Worm (Caenorhabditis elegans): ENCODE results near the gene dnpp-1.

dnpp-1 gene

DNA sequence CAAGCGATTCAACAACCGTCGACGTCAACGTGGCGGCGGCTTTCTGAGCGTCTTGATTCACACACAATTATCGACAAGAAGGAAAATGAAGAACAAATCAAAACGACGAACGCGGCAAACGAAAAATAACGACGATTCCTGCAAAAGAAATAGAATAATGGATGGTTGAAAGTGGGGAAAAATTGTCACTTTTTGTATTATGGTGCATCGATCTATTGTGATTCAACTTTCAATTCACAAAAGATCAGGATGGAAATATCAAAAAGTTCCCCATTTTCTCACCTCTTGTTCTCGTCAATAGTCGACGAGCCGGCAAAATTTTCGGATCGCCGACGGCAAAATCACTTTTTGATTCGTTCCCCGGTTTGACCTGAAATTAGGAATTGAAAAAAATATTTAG is 30.2 kb downstream of the dnpp-1 start, which contains the start of the genes R12B2.13 and mdt-15:
Gene R12B2.13, minus strand, starts transcription at position 101 of the 400 bp plus-strand sequence.
Gene mdt-15, minus strand, starts transcription at position 376 of the 400 bp plus-strand sequence.
- TF ChIP-seq ces-1 (GFP tag; optimal IDR thresholded peaks at IDR 0.05) (no peak), mep-1 (tag; optimal IDR thresholded peaks at IDR 0.05) (no peak), sem-2 (GFP tag; optimal IDR thresholded peaks at IDR 0.05) (no peak), hlh-1 (tag; optimal IDR thresholded peaks at IDR 0.05) (no peak), ceh-43 (GFP tag; optimal IDR thresholded peaks at IDR 0.05) (no peak), unc-39 (tag; optimal IDR thresholded peaks at IDR 0.05) (no peak), nhr-12 (tag; optimal IDR thresholded peaks at IDR 0.05) (no peak)

DNA sequence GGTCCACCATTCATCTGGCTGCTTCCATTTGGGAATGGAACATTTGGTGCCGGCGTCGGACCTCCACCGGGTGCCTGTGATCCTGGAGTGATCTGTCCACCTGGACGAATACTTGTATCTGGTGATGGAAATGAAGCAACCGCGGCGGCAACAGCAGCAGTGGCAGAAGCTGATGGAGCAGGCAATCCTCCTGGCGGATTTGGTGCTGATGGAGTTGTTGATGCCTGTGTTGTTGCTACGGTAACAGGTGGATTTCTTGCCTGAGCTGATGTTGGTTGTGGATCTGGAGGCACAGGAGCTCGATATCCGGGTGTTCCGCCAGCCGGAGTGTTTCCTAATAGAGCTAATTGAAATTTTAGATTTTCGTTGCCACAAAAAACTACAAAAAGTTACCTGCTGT is 31.2 kb downstream of the dnpp-1 start:
- TF ChIP-seq mls-2 (tag; optimal IDR thresholded peaks at IDR 0.05) (no peak), blmp-1 (tag; optimal IDR thresholded peaks at IDR 0.05) (no peak), elt-1 (tag; optimal IDR thresholded peaks at IDR 0.05; ENCODE audit: borderline replicate concordance, insufficient read depth) (no peak), mab-5 (tag; optimal IDR thresholded peaks at IDR 0.05) (no peak), pha-4 (tag; optimal IDR thresholded peaks at IDR 0.05) (no peak), nhr-12 (tag; optimal IDR thresholded peaks at IDR 0.05) (no peak), nhr-76 (tag; optimal IDR thresholded peaks at IDR 0.05) (no peak), lsy-2 (tag; optimal IDR thresholded peaks at IDR 0.05) (no peak), nhr-2 (tag; optimal IDR thresholded peaks at IDR 0.05) (no peak), ceh-39 (tag; optimal IDR thresholded peaks at IDR 0.05) (no peak), zip-8 (tag; optimal IDR thresholded peaks at IDR 0.05) (no peak), lin-32 (GFP tag; optimal IDR thresholded peaks at IDR 0.05) (no peak), flh-1 (GFP tag; optimal IDR thresholded peaks at IDR 0.05) (no peak), ham-2 (GFP tag; optimal IDR thresholded peaks at IDR 0.05) (no peak), tbx-8 (GFP tag; optimal IDR thresholded peaks at IDR 0.05) (no peak)

DNA sequence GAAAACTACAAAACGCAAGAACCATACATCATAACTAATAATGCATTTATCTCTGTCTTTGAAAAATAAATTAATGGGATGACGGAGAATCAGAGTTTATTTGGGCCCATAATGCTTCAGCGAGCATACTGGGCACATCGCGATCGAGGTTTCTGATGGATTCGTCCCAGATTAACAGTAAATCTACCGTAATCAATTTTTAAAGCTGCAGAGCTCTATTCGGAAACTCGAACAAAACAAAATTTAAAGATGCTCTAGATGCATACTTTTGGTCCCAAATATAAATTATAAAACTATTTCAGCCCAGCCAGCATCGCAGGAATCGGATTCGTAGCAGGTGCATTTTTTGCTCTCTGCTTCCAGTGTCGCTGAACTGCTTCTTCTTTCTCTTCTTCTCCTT is 35.5 kb downstream of the dnpp-1 start:
- TF ChIP-seq unc-62 (GFP tag; optimal IDR thresholded peaks at IDR 0.05) (no peak), elt-1 (tag; optimal IDR thresholded peaks at IDR 0.05; ENCODE audit: borderline replicate concordance, insufficient read depth) (no peak), unc-39 (tag; optimal IDR thresholded peaks at IDR 0.05) (no peak), ceh-43 (GFP tag; optimal IDR thresholded peaks at IDR 0.05) (no peak), unc-120 (tag; optimal IDR thresholded peaks at IDR 0.05; ENCODE audit: poor library complexity, severe bottlenecking) (no peak), hlh-1 (tag; optimal IDR thresholded peaks at IDR 0.05) (no peak), M03D4.4 (tag; optimal IDR thresholded peaks at IDR 0.05) (no peak), blmp-1 (tag; optimal IDR thresholded peaks at IDR 0.05) (no peak), sem-2 (GFP tag; optimal IDR thresholded peaks at IDR 0.05) (no peak), mep-1 (tag; optimal IDR thresholded peaks at IDR 0.05) (no peak), mab-5 (tag; optimal IDR thresholded peaks at IDR 0.05) (no peak), sptf-1 (tag; optimal IDR thresholded peaks at IDR 0.05) (no peak), cnd-1 (tag; optimal IDR thresholded peaks at IDR 0.05) (no peak), pha-4 (tag; optimal IDR thresholded peaks at IDR 0.05) (no peak), ceh-83 (GFP tag; optimal IDR thresholded peaks at IDR 0.05) (no peak), lin-13 (tag; optimal IDR thresholded peaks at IDR 0.05) (no peak)

ce11 chrIII:5826895-5827437 is 36.6 kb downstream of the dnpp-1 start:
- TF ChIP-seq ces-1 (GFP tag; optimal IDR thresholded peaks at IDR 0.05) (peak; percentile 88), pha-4 (tag; optimal IDR thresholded peaks at IDR 0.05) (no peak), flh-1 (GFP tag; optimal IDR thresholded peaks at IDR 0.05) (no peak), lin-32 (GFP tag; optimal IDR thresholded peaks at IDR 0.05) (no peak), ceh-43 (GFP tag; optimal IDR thresholded peaks at IDR 0.05) (no peak), mep-1 (tag; optimal IDR thresholded peaks at IDR 0.05) (no peak), zip-8 (tag; optimal IDR thresholded peaks at IDR 0.05) (no peak)

DNA sequence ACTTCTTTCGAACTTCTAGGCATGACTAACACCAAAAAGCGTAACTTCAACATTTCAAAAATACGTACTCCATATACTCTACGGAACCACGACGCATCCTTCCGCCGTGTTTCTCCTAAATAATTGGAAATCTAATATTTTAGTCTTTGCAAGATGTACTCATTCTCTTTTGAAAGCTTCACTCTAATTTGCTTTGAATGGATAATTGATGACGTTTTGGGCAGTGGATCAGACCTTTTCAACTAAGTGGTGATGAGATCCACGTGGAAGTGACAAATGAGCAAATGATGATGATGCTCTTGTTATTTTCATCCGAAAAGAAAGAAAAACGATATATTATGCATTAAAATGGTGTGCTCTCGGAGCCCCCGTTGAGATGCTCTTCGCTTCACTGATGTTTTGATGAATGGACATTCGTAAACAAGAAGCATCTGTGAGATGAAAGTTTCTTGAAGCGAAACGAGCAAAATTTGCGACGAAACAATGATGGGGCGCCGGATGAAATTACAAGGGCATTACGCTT is 39.1 kb downstream of the dnpp-1 start:
- TF ChIP-seq nhr-237 (tag; optimal IDR thresholded peaks at IDR 0.05) (no peak), bed-3 (GFP tag; optimal IDR thresholded peaks at IDR 0.05) (no peak), lin-13 (tag; optimal IDR thresholded peaks at IDR 0.05) (no peak), sptf-1 (tag; optimal IDR thresholded peaks at IDR 0.05) (no peak), unc-62 (GFP tag; optimal IDR thresholded peaks at IDR 0.05) (peak; percentile 15)

Data from whole organism, mixed stage, embryonic.